Worm (Caenorhabditis elegans): Measurements from ENCODE around the gene K10D6.4.

K10D6.4 gene

ce11 chrV:11245029-11245428 is 43.3 kb downstream of the K10D6.4 start:
- no peak for TF ChIP-seq sox-4 (tag; optimal IDR thresholded peaks at IDR 0.05)
- TF ChIP-seq C08G9.2 (tag; optimal IDR thresholded peaks at IDR 0.05): no peak
- no peak for TF ChIP-seq K09A11.1 (tag; optimal IDR thresholded peaks at IDR 0.05; ENCODE audit: insufficient read depth)
- no peak for TF ChIP-seq hlh-30 (tag; optimal IDR thresholded peaks at IDR 0.05; ENCODE audit: insufficient read depth)
- TF ChIP-seq ceh-30 (tag; optimal IDR thresholded peaks at IDR 0.05): no peak
- no peak for TF ChIP-seq ets-4 (tag; optimal IDR thresholded peaks at IDR 0.05)
- no peak for TF ChIP-seq unc-86 (tag; optimal IDR thresholded peaks at IDR 0.05)

- TF ChIP-seq lim-6 (tag; optimal IDR thresholded peaks at IDR 0.05) (no peak), K09A11.1 (tag; optimal IDR thresholded peaks at IDR 0.05; ENCODE audit: insufficient read depth) (no peak), elt-4 (tag; optimal IDR thresholded peaks at IDR 0.05) (no peak), ceh-34 (tag; optimal IDR thresholded peaks at IDR 0.05) (no peak), ref-2 (tag; optimal IDR thresholded peaks at IDR 0.05) (no peak), fkh-10 (GFP tag; optimal IDR thresholded peaks at IDR 0.05) (no peak), nhr-11 (tag; optimal IDR thresholded peaks at IDR 0.05) (no peak), C08G9.2 (tag; optimal IDR thresholded peaks at IDR 0.05) (no peak), ceh-22 (tag; optimal IDR thresholded peaks at IDR 0.05) (no peak), rnt-1 (tag; optimal IDR thresholded peaks at IDR 0.05) (no peak), K02D7.2 (tag; optimal IDR thresholded peaks at IDR 0.05) (no peak), ahr-1 (tag; optimal IDR thresholded peaks at IDR 0.05) (no peak), tbx-2 (tag; optimal IDR thresholded peaks at IDR 0.05) (no peak), zip-5 (tag; optimal IDR thresholded peaks at IDR 0.05) (no peak), pag-3 (tag; optimal IDR thresholded peaks at IDR 0.05; ENCODE audit: borderline replicate concordance) (no peak), F13H6.1 (tag; optimal IDR thresholded peaks at IDR 0.05) (no peak), hlh-6 (tag; optimal IDR thresholded peaks at IDR 0.05) (no peak), ceh-2 (tag; optimal IDR thresholded peaks at IDR 0.05) (no peak), sdc-2 (tag; optimal IDR thresholded peaks at IDR 0.05) (no peak)
These were observed 46.1 kb downstream of the K10D6.4 start, which contains the start of gene mam-4 for ce11 chrV:11247846-11248245. Gene mam-4 (plus strand): TSS chrV:11248146.

- no peak for TF ChIP-seq odd-2 (tag; optimal IDR thresholded peaks at IDR 0.05)
- TF ChIP-seq T23F11.4 (GFP tag; optimal IDR thresholded peaks at IDR 0.05): no peak
- no peak for TF ChIP-seq hlh-8 (tag; optimal IDR thresholded peaks at IDR 0.05)
- TF ChIP-seq ceh-19 (GFP tag; optimal IDR thresholded peaks at IDR 0.05): no peak
- TF ChIP-seq che-1 (tag; optimal IDR thresholded peaks at IDR 0.05): no peak
- TF ChIP-seq Y22D7AL.16 (tag; optimal IDR thresholded peaks at IDR 0.05): no peak
- no peak for TF ChIP-seq ceh-45 (GFP tag; IDR thresholded peaks at IDR 0.05)
These were observed 49.0 kb downstream of the K10D6.4 start, which contains the start of gene T19B10.12 for ce11 chrV:11250735-11251134. Gene T19B10.12 (plus strand): TSS chrV:11251035.

- TF ChIP-seq hlh-6 (tag; optimal IDR thresholded peaks at IDR 0.05) (no peak), Y22D7AL.16 (tag; optimal IDR thresholded peaks at IDR 0.05) (no peak), ceh-9 (tag; optimal IDR thresholded peaks at IDR 0.05) (no peak), nfya-1 (tag; optimal IDR thresholded peaks at IDR 0.05) (no peak), T23F11.4 (GFP tag; optimal IDR thresholded peaks at IDR 0.05) (no peak), dve-1 (tag; optimal IDR thresholded peaks at IDR 0.05) (no peak), fkh-6 (tag; optimal IDR thresholded peaks at IDR 0.05) (no peak), ztf-16 (tag; optimal IDR thresholded peaks at IDR 0.05) (no peak), fkh-10 (GFP tag; optimal IDR thresholded peaks at IDR 0.05) (no peak), lim-6 (tag; optimal IDR thresholded peaks at IDR 0.05) (no peak), ttx-3 (tag; optimal IDR thresholded peaks at IDR 0.05) (no peak), elt-4 (tag; optimal IDR thresholded peaks at IDR 0.05) (no peak), unc-86 (tag; optimal IDR thresholded peaks at IDR 0.05) (no peak), gmeb-2 (tag; optimal IDR thresholded peaks at IDR 0.05) (no peak), nhr-232 (tag; optimal IDR thresholded peaks at IDR 0.05) (no peak), che-1 (tag; optimal IDR thresholded peaks at IDR 0.05) (no peak), K02D7.2 (tag; optimal IDR thresholded peaks at IDR 0.05) (no peak), tbx-7 (tag; optimal IDR thresholded peaks at IDR 0.05) (no peak)
These were observed 50.1 kb downstream of the K10D6.4 start for ce11 chrV:11251798-11252197.

Data from whole organism, late embryonic.